Worm (Caenorhabditis elegans) whole organism, L2 larva: ENCODE measurements around the gene C47G2.3.

Experiments used
- C34F6.9 ChIP-seq: fragments of 150-350 bp; optimal IDR thresholded peaks from 2 replicates; lab custom pipeline; 2014; ENCODE audit warnings: missing biosample characterization, missing genetic modification characterization
- ama-1 ChIP-seq: fragments of 150-350 bp; optimal IDR thresholded peaks from 2 replicates; lab custom pipeline; 2018; ENCODE audit warnings: inconsistent platforms
- ceh-16 ChIP-seq: fragments of 150-350 bp; optimal IDR thresholded peaks from 2 replicates; lab custom pipeline; 2014; ENCODE audit warnings: missing biosample characterization, missing genetic modification characterization
- ceh-82 ChIP-seq: fragments of 150-350 bp; optimal IDR thresholded peaks from 2 replicates; lab custom pipeline; 2014; ENCODE audit warnings: missing biosample characterization, missing genetic modification characterization
- egl-27 ChIP-seq: sonication (generic microtip); optimal IDR thresholded peaks from 3 replicates; lab custom pipeline; 2017; ENCODE audit warnings: missing biosample characterization, missing genetic modification reagents, missing genetic modification characterization
- elt-3 ChIP-seq: sonication (generic microtip); optimal IDR thresholded peaks from 2 replicates; lab custom pipeline; 2017; ENCODE audit warnings: missing biosample characterization, missing genetic modification characterization
- fos-1 ChIP-seq: fragments of 150-350 bp; optimal IDR thresholded peaks from 2 replicates; lab custom pipeline; 2014; ENCODE audit warnings: missing biosample characterization, missing genetic modification characterization
- lin-11 ChIP-seq: fragments of 150-350 bp; sonication (generic microtip); optimal IDR thresholded peaks from 2 replicates; lab custom pipeline; 2014; ENCODE audit warnings: missing biosample characterization, missing genetic modification characterization, inconsistent platforms, mixed read lengths
- lin-39 ChIP-seq: fragments of 150-350 bp; optimal IDR thresholded peaks from 2 replicates; lab custom pipeline; 2014; ENCODE audit warnings: missing biosample characterization, missing genetic modification reagents, missing genetic modification characterization
- nhr-11 ChIP-seq: fragments of 150-350 bp; optimal IDR thresholded peaks from 2 replicates; lab custom pipeline; 2014; ENCODE audit warnings: missing biosample characterization, missing genetic modification characterization
- nhr-21 ChIP-seq: fragments of 150-350 bp; optimal IDR thresholded peaks from 2 replicates; lab custom pipeline; 2014; ENCODE audit warnings: missing biosample characterization, missing genetic modification characterization
- nhr-6 ChIP-seq: fragments of 150-350 bp; optimal IDR thresholded peaks from 2 replicates; lab custom pipeline; 2014; ENCODE audit warnings: missing biosample characterization, missing genetic modification characterization
- nhr-77 ChIP-seq: fragments of 150-350 bp; optimal IDR thresholded peaks from 2 replicates; lab custom pipeline; 2014; ENCODE audit warnings: missing biosample characterization, missing genetic modification characterization
- unc-62 ChIP-seq: fragments of 150-350 bp; optimal IDR thresholded peaks from 2 replicates; lab custom pipeline; 2014; ENCODE audit warnings: missing biosample characterization, missing genetic modification reagents, missing genetic modification characterization

DNA sequence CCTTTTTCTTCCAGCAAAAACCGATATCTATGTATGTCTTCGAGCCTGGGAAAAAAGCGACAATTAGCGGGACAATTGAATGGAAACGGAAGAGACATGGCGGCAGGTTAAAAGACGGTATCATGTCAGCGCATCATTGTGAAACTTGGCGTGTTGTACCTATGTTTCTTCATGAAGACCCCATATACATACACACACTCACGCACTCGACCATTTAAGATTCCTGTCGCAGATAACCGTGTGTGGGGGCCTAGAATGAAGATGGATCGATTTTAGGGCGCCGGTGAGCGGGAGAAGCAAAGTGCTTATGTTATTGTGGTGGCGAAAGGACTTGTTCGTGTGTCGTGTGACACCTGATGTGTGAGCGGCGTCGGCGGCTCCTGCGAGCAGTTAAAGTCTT, 13.1 kb downstream of the C47G2.3 start:
- TF ChIP-seq ceh-16 (tag; lab: Kevin White, UChicago) (peak; percentile 84), nhr-77 (no peak), fos-1 (no peak), ceh-82 (tag; lab: Kevin White, UChicago) (no peak), ama-1 (lab: Kevin White, UChicago) (no peak), unc-62 (GFP tag; lab: Kevin White, UChicago) (no peak), lin-11 (tag; lab: Kevin White, UChicago) (no peak), egl-27 (tag; lab: Kevin White, UChicago) (no peak), elt-3 (no peak), C34F6.9 (tag; lab: Kevin White, UChicago) (no peak), nhr-21 (no peak), nhr-11 (tag; lab: Kevin White, UChicago) (no peak), nhr-6 (tag; lab: Kevin White, UChicago) (no peak), lin-39 (tag; lab: Kevin White, UChicago) (no peak)
